Fruit fly (Drosophila melanogaster) whole organism: ENCODE results near the gene CG16798.

Source experiments
- CG8478 ChIP-seq: fragments of >200 bp; optimal IDR thresholded peaks from 2 replicates; lab custom pipeline; 2018; ENCODE audit warnings: inconsistent platforms
- Dll ChIP-seq: fragments of >200 bp; optimal IDR thresholded peaks from 2 replicates; lab custom pipeline; 2017
- EcR ChIP-seq, 2 experiments: fragments of >200 bp; optimal IDR thresholded peaks; 2 replicates each; lab custom pipeline; 2017; ENCODE audit warnings: missing biosample characterization in 2 of 2, missing genetic modification characterization in 2 of 2, missing genetic modification reagents in 2 of 2
- pan ChIP-seq: fragments of >200 bp; optimal IDR thresholded peaks from 2 replicates; lab custom pipeline; 2017
- psq ChIP-seq: fragments of >200 bp; optimal IDR thresholded peaks from 2 replicates; lab custom pipeline; 2017
- usp ChIP-seq: fragments of >200 bp; optimal IDR thresholded peaks from 2 replicates; lab custom pipeline; 2017; ENCODE audit warnings: missing biosample characterization, missing genetic modification characterization, mixed read lengths

CG16798 gene

DNA sequence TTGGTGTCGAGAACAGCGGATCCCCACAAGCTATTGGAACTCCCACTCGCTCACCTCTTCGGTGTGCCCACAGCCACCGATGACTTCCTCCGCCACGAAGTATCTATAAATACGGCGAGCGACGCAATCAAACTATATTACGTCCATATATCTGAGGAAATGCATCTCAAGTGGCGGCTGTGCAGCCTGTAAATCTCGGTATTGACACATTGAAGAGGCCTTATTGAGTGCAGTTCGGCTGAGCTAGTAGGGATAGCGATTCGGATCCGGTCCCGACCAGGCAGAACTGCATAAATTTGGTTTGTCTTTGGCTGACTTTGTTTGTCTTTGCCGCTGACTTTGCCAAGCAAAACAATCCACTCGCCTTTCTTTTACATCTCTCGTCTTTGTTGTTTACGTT is 30.0 kb downstream of the CG16798 start:
- TF ChIP-seq psq (lab: Kevin White, UChicago) (no peak), EcR (GFP tag; optimal IDR thresholded peaks at IDR 0.05; lab: Kevin White, UChicago) (no peak), Dll (lab: Kevin White, UChicago) (no peak), usp (no peak), pan (lab: Kevin White, UChicago) (no peak), CG8478 (lab: Kevin White, UChicago) (no peak)

DNA sequence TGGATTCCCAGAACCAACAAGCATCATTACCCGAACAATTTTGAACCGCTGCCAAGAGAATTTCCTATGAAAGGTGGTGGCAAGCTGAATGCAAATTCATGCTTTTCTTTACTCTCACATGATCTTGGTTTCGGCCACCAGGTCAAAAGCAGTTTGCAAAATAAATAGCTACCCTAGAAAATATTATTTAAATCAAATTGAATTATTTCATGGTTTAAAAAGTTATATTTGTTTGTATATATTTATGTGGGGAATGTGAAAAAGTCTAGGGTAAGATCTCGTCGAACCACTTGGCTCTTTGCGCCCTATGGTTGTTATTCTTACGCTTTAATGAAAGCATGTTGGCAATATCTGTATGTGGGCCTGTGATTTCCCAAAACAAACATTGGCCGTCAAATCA is 30.4 kb downstream of the CG16798 start:
- TF ChIP-seq CG8478 (lab: Kevin White, UChicago) = no peak
- TF ChIP-seq psq (lab: Kevin White, UChicago) = no peak
- TF ChIP-seq EcR (GFP tag; optimal IDR thresholded peaks at IDR 0.05; lab: Kevin White, UChicago) = no peak
- no peak for TF ChIP-seq pan (lab: Kevin White, UChicago)
- no peak for TF ChIP-seq Dll (lab: Kevin White, UChicago)

DNA sequence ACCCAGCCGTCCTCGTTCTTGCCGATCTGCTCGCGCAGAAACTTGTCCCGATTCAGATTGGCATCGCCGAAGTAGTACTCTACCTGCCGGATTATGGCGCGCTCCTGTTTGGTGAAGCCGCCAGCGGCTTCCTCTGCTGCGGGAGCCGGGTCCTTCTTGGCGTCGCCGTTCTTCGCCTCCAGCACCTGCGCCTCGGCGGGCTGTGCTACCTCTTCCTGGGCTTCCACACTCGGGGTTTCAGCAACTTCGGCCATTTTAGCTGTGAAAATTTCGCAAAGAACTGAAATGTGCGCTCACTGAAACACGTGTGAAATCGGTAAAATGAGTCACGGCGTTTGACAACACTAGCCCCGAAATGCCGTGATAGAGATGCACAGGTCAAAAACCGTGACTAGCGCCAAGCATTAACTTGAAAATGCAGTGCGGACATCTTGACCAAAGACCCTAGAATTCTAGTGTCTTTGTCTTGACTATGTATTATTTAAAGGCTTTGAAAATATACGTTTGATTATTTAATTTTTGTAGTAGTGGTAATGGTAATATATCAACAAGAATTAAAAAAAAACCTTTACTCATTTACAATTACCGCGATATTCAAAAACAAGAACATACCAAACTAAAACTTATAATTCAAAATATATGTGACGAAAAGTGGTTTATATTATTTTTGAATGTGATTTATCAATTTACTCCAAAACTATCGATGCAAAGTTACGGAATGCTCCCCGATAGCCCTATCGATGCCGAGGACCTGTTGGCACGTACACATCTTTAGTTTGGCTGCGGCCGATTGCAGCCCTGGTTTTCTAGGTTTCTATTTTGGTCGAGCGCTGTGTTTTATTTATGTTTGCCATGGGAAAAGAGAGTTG is 32.3 kb downstream of the CG16798 start, which contains the start of the genes La and RtGEF:
Gene La, minus strand, starts transcription at position 342 of the 869 bp plus-strand sequence.
Gene RtGEF, plus strand, starts transcription at position 764 of the 869 bp plus-strand sequence.
- TF ChIP-seq Dll (lab: Kevin White, UChicago) (no peak), usp (no peak), CG8478 (lab: Kevin White, UChicago) (no peak), EcR (GFP tag; optimal IDR thresholded peaks at IDR 0.05; lab: Kevin White, UChicago) (no peak), pan (lab: Kevin White, UChicago) (no peak), psq (lab: Kevin White, UChicago) (no peak)

DNA sequence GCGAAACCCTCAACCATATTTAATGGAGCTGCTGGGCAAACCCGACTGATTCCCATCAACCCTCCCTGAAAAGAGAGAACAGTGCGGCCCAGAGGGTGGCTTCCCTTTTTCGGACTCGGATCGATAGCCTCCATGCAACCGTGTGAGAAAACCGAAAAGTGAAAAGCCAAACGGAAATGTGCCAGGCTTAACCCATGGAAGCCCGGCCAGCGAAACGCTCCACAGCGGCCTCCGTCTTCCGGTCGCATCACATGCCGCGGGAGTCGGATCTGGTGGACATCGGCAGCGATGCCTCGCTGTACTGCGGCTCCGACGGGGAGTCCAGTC is 40.2 kb downstream of the CG16798 start:
- TF ChIP-seq usp (no peak), psq (lab: Kevin White, UChicago) (no peak), CG8478 (lab: Kevin White, UChicago) (no peak)

DNA sequence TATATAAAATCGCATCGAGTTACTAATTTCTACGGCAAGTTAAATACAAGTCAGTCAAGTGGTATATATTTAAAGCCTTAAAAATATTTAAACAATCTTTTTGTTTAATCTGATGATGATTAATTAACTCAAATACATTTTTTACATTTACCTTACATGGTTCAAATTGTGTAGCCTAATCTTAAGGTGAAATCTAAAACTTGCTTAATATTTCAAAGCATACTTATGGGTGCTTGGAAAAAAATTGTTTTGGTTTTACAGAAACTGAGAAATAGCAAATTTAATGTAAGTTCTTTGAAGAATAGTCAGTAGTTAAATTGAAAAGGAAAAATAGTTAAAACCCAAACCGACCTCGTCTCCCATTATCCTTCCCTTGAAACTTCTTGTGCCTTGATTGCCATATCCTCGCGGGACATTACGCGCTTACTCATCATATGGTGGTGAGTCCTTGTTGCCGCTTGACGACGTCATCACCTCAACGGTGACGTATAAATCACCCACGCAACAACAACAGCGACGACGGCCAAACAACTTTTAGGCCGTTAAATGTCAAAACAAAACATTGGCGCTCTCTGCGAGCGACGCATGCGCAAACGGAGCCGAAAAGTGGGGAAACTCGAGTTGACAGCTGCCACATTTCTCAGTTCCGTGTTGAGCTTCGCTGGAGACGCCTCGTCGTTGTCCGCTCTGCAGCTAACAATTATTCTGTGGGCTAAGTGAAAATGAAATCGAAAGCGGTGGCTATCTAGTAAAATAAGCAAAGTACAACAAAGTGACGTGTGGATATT is 40.8 kb downstream of the CG16798 start:
- no peak for TF ChIP-seq psq (lab: Kevin White, UChicago)
- no peak for TF ChIP-seq CG8478 (lab: Kevin White, UChicago)
- no peak for TF ChIP-seq Dll (lab: Kevin White, UChicago)
- no peak for TF ChIP-seq usp

DNA sequence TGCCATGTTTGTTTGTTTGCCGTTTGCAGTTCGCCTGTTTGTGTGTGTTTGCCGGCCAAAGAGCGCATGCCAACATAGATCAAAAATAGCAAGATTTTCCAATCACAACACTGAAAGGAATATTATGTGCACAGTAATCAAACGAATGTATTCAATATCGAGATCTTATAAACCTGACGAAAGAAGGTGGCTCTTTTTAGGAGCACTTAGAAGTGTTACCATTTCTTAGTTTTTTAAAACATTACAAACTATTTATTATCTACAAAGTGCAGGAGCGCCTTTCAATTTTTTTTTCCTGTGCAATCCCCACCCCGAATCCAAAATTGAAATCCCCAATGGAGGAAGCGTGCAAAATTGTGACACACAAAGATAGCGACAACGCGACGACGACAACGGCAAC is 41.5 kb downstream of the CG16798 start:
- TF ChIP-seq psq (lab: Kevin White, UChicago) = no peak
- TF ChIP-seq Dll (lab: Kevin White, UChicago) = no peak
- no peak for TF ChIP-seq EcR (GFP tag; optimal IDR thresholded peaks at IDR 0.05; lab: Kevin White, UChicago)
- TF ChIP-seq pan (lab: Kevin White, UChicago) = no peak
- TF ChIP-seq CG8478 (lab: Kevin White, UChicago) = no peak
- TF ChIP-seq usp = no peak

DNA sequence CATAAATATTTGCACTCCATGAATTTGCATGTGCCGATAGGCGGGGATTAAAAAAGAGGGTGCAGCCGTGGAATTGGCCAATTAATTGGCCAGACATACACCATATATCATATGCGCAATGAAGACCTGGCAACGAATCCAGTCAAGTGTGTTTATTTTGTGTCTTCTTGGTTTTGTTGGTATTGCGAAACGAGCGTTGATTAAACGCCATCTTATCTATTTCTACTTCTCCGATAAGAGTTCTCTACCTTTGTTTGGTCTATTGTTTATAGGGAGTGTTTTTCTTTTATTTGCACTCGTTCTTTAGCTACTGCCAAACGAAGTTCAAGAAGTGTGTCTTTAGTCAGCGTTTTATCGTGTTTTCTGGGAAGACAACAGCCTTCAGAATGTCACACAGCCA is 44.4 kb downstream of the CG16798 start:
- no peak for TF ChIP-seq EcR (GFP tag; optimal IDR thresholded peaks at IDR 0.05; lab: Kevin White, UChicago)
- no peak for TF ChIP-seq CG8478 (lab: Kevin White, UChicago)
- no peak for TF ChIP-seq usp

DNA sequence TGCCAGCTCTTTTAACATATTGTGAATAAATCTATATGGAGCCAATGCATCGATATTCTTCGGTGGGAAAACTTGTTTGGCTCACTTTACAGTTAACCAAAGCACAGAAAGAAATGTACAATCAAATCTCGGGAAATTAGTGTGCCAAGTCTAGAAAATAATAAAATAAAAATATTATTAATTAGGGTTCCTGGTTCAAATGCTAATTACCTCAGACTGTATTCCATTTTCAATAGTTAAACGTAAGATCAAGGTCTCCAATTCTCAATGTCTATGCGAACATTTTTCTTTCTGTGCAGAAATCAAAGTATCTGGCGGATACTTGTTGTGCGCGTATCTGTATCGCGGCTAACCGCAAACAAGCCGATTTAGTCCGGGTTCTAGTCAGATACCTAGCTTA is 47.2 kb downstream of the CG16798 start:
- no peak for TF ChIP-seq Dll (lab: Kevin White, UChicago)
- TF ChIP-seq EcR (GFP tag; optimal IDR thresholded peaks at IDR 0.05; lab: Kevin White, UChicago) = no peak
- TF ChIP-seq CG8478 (lab: Kevin White, UChicago) = no peak
- no peak for TF ChIP-seq usp
- TF ChIP-seq pan (lab: Kevin White, UChicago) = no peak
- no peak for TF ChIP-seq psq (lab: Kevin White, UChicago)

DNA sequence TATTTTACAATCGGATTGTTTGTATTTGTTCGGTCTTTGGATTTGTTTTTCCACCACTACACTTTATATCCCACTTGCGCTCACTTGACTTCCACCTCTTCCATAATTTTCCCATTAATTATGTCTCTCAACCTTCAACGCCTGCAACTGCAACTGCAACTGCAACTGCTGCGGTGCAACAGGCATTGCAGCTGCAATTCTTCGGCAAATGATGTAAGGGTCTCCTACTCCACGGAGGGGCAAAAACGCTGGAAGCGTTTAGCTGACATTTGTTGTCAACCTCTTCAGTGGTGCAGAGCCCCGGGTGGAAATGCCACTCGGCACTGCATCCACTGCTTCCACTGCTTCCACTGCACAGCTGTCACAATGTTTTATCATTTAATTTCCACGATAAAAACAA is 49.2 kb downstream of the CG16798 start:
- TF ChIP-seq usp (no peak), EcR (GFP tag; optimal IDR thresholded peaks at IDR 0.05; lab: Kevin White, UChicago) (no peak), Dll (lab: Kevin White, UChicago) (no peak), psq (lab: Kevin White, UChicago) (no peak), CG8478 (lab: Kevin White, UChicago) (no peak), pan (lab: Kevin White, UChicago) (no peak)

DNA sequence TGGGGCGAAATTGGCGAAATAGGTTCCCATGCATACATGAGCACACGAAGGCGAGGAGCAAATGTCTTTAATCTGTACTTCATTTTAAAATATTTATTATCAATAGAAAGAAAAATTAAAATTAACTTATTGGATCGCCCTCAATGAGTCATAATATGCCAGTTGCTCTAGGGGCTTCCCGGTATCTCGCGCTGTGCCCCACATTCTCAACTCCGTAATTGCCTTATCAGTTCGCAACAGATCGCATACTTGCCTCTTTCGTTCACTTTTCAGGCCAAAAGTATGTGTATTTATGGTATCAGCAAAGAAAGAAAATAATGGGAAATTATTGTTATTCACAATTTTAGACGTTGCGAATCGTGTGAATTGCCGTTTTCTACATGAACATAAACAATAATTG is 52.5 kb downstream of the CG16798 start:
- TF ChIP-seq EcR (GFP tag; optimal IDR thresholded peaks at IDR 0.05; lab: Kevin White, UChicago) (no peak), pan (lab: Kevin White, UChicago) (no peak), usp (no peak), psq (lab: Kevin White, UChicago) (no peak), CG8478 (lab: Kevin White, UChicago) (no peak), Dll (lab: Kevin White, UChicago) (no peak)

DNA sequence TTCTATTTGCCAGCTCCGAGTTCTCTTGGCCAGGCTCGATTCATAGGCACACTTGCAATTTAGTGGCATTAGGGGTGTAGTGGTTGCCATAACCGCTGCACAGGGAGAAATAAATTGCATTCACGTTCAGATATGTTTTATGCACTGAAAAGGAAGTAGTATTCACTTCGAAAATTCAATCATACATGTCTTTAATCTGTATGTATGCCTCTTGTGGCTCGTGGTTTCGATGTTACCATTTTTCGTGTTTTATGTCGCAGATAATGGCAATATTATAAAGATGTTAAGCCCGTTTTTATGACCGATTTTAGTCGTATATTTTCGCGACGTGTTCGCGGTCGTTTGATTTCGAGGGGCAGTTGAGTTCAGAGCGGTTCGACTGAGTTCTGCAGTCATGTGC is 53.6 kb downstream of the CG16798 start:
- no peak for TF ChIP-seq EcR (GFP tag; optimal IDR thresholded peaks at IDR 0.05; lab: Kevin White, UChicago)

DNA sequence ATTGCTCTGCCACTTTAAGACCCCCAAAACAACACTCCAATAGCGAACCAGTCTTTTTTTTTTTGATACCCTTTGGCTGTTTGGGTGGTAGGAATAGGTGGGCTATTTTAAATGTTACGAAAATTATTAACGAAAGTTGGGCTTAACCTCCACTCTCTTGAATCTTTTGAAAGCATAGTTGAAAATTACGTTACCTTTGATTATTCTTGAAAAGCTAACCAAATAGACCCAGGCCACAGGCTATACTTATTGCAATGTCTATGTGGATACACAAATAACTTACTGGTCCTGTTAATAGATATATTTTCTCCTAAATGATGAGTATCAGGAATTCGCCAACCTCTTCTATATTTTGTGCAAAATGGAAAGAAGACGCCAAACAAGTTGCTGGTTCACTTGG is 54.2 kb downstream of the CG16798 start:
- TF ChIP-seq usp (no peak), CG8478 (lab: Kevin White, UChicago) (no peak), psq (lab: Kevin White, UChicago) (no peak), pan (lab: Kevin White, UChicago) (no peak), Dll (lab: Kevin White, UChicago) (no peak), EcR (GFP tag; optimal IDR thresholded peaks at IDR 0.05; lab: Kevin White, UChicago) (no peak)
